Worm (Caenorhabditis elegans) whole organism, L2 larva: Measurements from ENCODE around the gene ugt-52.

Experiments
- C34F6.9 ChIP-seq: fragments of 150-350 bp; optimal IDR thresholded peaks from 2 replicates; lab custom pipeline; 2014; ENCODE audit warnings: missing biosample characterization, missing genetic modification characterization
- F13H6.1 ChIP-seq: sonication (generic microtip); optimal IDR thresholded peaks from 2 replicates; lab custom pipeline; 2016; ENCODE audit warnings: missing genetic modification characterization, missing compliant biosample characterization
- R02D3.7 ChIP-seq: fragments of 150-350 bp; optimal IDR thresholded peaks from 2 replicates; lab custom pipeline; 2014; ENCODE audit warnings: missing biosample characterization, missing genetic modification characterization
- ZK546.5 ChIP-seq: sonication (generic microtip); optimal IDR thresholded peaks from 2 replicates; lab custom pipeline; 2017; ENCODE audit warnings: missing biosample characterization, missing genetic modification characterization
- aly-2 ChIP-seq: fragments of 150-350 bp; optimal IDR thresholded peaks from 2 replicates; lab custom pipeline; 2014; ENCODE audit warnings: missing biosample characterization, missing genetic modification characterization
- ama-1 ChIP-seq: fragments of 150-350 bp; optimal IDR thresholded peaks from 2 replicates; lab custom pipeline; 2018; ENCODE audit warnings: inconsistent platforms
- blmp-1 ChIP-seq: sonication (generic microtip); optimal IDR thresholded peaks from 2 replicates; lab custom pipeline; 2017; ENCODE audit warnings: missing genetic modification characterization, mild to moderate bottlenecking, missing compliant biosample characterization, antibody characterized with exemption, moderate library complexity; ENCODE audit not compliant: insufficient read depth
- ceh-82 ChIP-seq: fragments of 150-350 bp; optimal IDR thresholded peaks from 2 replicates; lab custom pipeline; 2014; ENCODE audit warnings: missing biosample characterization, missing genetic modification characterization
- crh-2 ChIP-seq: sonication (generic microtip); optimal IDR thresholded peaks from 2 replicates; lab custom pipeline; 2017; ENCODE audit warnings: missing biosample characterization, missing genetic modification characterization
- dmd-4 ChIP-seq: sonication (generic microtip); optimal IDR thresholded peaks from 2 replicates; lab custom pipeline; 2017; ENCODE audit warnings: missing biosample characterization, missing genetic modification characterization
- elt-1 ChIP-seq: fragments of 150-350 bp; optimal IDR thresholded peaks from 2 replicates; lab custom pipeline; 2014; ENCODE audit warnings: missing biosample characterization, missing genetic modification characterization
- gmeb-1 ChIP-seq: fragments of 150-350 bp; optimal IDR thresholded peaks from 2 replicates; lab custom pipeline; 2014; ENCODE audit warnings: missing biosample characterization, missing genetic modification characterization
- lin-11 ChIP-seq: fragments of 150-350 bp; sonication (generic microtip); optimal IDR thresholded peaks from 2 replicates; lab custom pipeline; 2014; ENCODE audit warnings: missing biosample characterization, missing genetic modification characterization, inconsistent platforms, mixed read lengths
- lin-39 ChIP-seq: fragments of 150-350 bp; optimal IDR thresholded peaks from 2 replicates; lab custom pipeline; 2014; ENCODE audit warnings: missing biosample characterization, missing genetic modification reagents, missing genetic modification characterization
- lsy-2 ChIP-seq, 2 experiments: fragments of 150-350 bp in 1 of 2; sonication (generic microtip) in 1 of 2; optimal IDR thresholded peaks; 2 replicates each; lab custom pipeline; 2014 to 2017; ENCODE audit warnings: missing biosample characterization in 2 of 2, missing genetic modification characterization in 2 of 2
- mab-5 ChIP-seq: fragments of 150-350 bp; optimal IDR thresholded peaks from 2 replicates; lab custom pipeline; 2014; ENCODE audit warnings: missing biosample characterization, missing genetic modification characterization
- mbf-1 ChIP-seq: sonication (generic microtip); optimal IDR thresholded peaks from 2 replicates; lab custom pipeline; 2017; ENCODE audit warnings: missing biosample characterization, missing genetic modification characterization
- mdl-1 ChIP-seq, 2 experiments: fragments of 150-350 bp in 1 of 2; sonication (generic microtip) in 1 of 2; optimal IDR thresholded peaks; 2 replicates each; lab custom pipeline; 2017; ENCODE audit warnings: missing biosample characterization in 2 of 2, missing genetic modification characterization in 2 of 2
- nhr-10 ChIP-seq: sonication (generic microtip); optimal IDR thresholded peaks from 2 replicates; lab custom pipeline; 2017; ENCODE audit warnings: missing biosample characterization, missing genetic modification characterization
- nhr-11 ChIP-seq: fragments of 150-350 bp; optimal IDR thresholded peaks from 2 replicates; lab custom pipeline; 2014; ENCODE audit warnings: missing biosample characterization, missing genetic modification characterization
- nhr-12 ChIP-seq: fragments of 150-350 bp; optimal IDR thresholded peaks from 2 replicates; lab custom pipeline; 2014; ENCODE audit warnings: missing biosample characterization, missing genetic modification characterization
- nhr-23 ChIP-seq: fragments of 150-350 bp; optimal IDR thresholded peaks from 2 replicates; lab custom pipeline; 2014; ENCODE audit warnings: missing biosample characterization, missing genetic modification reagents, missing genetic modification characterization
- nhr-237 ChIP-seq: fragments of 150-350 bp; optimal IDR thresholded peaks from 2 replicates; lab custom pipeline; 2014; ENCODE audit warnings: missing biosample characterization, missing genetic modification characterization
- nhr-25 ChIP-seq: fragments of 150-350 bp; sonication (generic microtip); optimal IDR thresholded peaks from 3 replicates; lab custom pipeline; 2014; ENCODE audit warnings: missing biosample characterization, missing genetic modification characterization
- nhr-6 ChIP-seq: fragments of 150-350 bp; optimal IDR thresholded peaks from 2 replicates; lab custom pipeline; 2014; ENCODE audit warnings: missing biosample characterization, missing genetic modification characterization
- peb-1 ChIP-seq: fragments of 150-350 bp; optimal IDR thresholded peaks from 2 replicates; lab custom pipeline; 2014; ENCODE audit warnings: missing biosample characterization, missing genetic modification characterization
- skn-1 ChIP-seq: sonication (generic microtip); optimal IDR thresholded peaks from 2 replicates; lab custom pipeline; 2017; ENCODE audit warnings: missing biosample characterization, missing genetic modification characterization
- sma-3 ChIP-seq: sonication (generic microtip); optimal IDR thresholded peaks from 2 replicates; lab custom pipeline; 2016; ENCODE audit warnings: missing genetic modification reagents, missing genetic modification characterization, missing compliant biosample characterization
- sma-9 ChIP-seq, 2 experiments: fragments of 150-350 bp in 1 of 2; sonication (generic microtip) in 1 of 2; optimal IDR thresholded peaks; 2 replicates each; lab custom pipeline; 2014 to 2016; ENCODE audit warnings: missing genetic modification characterization in 2 of 2, mild to moderate bottlenecking in 1 of 2, missing biosample characterization in 1 of 2, missing compliant biosample characterization in 1 of 2, missing genetic modification reagents in 1 of 2, moderate library complexity in 1 of 2
- unc-39 ChIP-seq: fragments of 150-350 bp; optimal IDR thresholded peaks from 2 replicates; lab custom pipeline; 2014; ENCODE audit warnings: missing biosample characterization, missing genetic modification characterization
- unc-55 ChIP-seq: fragments of 150-350 bp; sonication (generic microtip); optimal IDR thresholded peaks from 3 replicates; lab custom pipeline; 2014; ENCODE audit warnings: missing biosample characterization, missing genetic modification reagents, missing genetic modification characterization
- ztf-1 ChIP-seq: fragments of 200-800 bp; sonication (Bioruptor generic); conservative IDR thresholded peaks from 2 replicates; pipeline ENCODE4 v1.3.6; 2022; ENCODE audit warnings: missing genetic modification characterization, missing compliant biosample characterization
- ztf-11 ChIP-seq: sonication (generic microtip); optimal IDR thresholded peaks from 2 replicates; lab custom pipeline; 2017; ENCODE audit warnings: missing biosample characterization, missing genetic modification characterization

Gene ugt-52

ce11 chrIV:778484-778883 lies at the start of gene ugt-52:
ugt-52 (plus strand) TSS chrIV:778784.
- TF ChIP-seq nhr-6 (tag; lab: Kevin White, UChicago) (no peak), R02D3.7 (tag; lab: Kevin White, UChicago) (no peak), elt-1 (tag; lab: Kevin White, UChicago) (no peak), skn-1 (tag; lab: Kevin White, UChicago) (no peak), C34F6.9 (tag; lab: Kevin White, UChicago) (no peak), unc-39 (tag; lab: Kevin White, UChicago) (no peak)

DNA sequence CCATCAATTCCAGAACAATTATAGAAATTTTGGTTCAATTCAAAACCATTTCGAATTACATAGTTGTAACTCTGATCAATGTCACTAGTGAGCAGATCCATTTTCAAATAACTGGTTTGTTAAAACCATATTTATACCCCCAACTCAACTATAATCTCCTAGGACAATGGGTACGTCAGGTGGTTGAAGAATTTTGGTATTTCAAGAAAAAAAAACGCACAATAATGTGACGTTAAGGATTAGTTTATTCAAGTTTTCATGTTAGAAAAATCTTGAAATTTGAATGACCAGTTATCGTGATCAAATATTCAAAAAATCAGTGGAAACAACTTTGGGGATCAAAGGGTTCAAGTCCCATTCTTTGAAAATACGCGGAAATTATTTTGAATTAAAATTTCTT lies 47.6 kb upstream of the ugt-52 start, which contains the start of gene srt-24:
srt-24 (minus strand) TSS at position 101 of the 400 bp plus-strand sequence.
- TF ChIP-seq ceh-82 (tag; lab: Kevin White, UChicago) (no peak), lsy-2 (tag; optimal IDR thresholded peaks at IDR 0.05; lab: Kevin White, UChicago) (no peak), mab-5 (no peak), aly-2 (tag; lab: Kevin White, UChicago) (no peak), lin-39 (tag; lab: Kevin White, UChicago) (no peak), nhr-6 (tag; lab: Kevin White, UChicago) (no peak), nhr-10 (tag; lab: Kevin White, UChicago) (no peak), F13H6.1 (tag; lab: Kevin White, UChicago) (no peak)
- TF ChIP-seq, all 48 proteins: peak for 0

DNA sequence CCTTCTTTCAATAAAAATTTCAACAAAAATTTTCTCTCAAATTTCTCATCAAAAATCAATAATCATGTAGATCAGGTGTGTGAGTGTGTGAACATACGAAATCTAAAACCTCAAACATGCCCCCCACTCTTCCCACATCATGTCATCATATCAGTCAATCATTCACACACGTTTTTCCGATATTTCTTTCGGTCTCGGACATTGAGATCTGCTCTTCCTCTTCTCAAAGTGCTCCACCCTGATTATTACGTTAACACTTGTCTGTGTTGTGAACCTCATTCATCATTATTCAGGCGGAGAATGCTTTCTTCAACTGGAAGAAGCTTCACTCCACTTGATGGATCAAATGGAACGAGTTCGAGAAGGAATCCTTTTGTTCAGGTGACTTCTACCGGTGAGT lies 42.1 kb upstream of the ugt-52 start, which contains the start of gene kvs-5:
kvs-5 (plus strand) TSS at position 301 of the 400 bp plus-strand sequence.
- no peak for TF ChIP-seq mdl-1 (tag; optimal IDR thresholded peaks at IDR 0.05; lab: Kevin White, UChicago)
- no peak for TF ChIP-seq nhr-12 (tag; lab: Kevin White, UChicago)
- TF ChIP-seq sma-9 (GFP tag; optimal IDR thresholded peaks at IDR 0.05; lab: Kevin White, UChicago) = no peak
- no peak for TF ChIP-seq sma-9 (tag; optimal IDR thresholded peaks at IDR 0.05; lab: Kevin White, UChicago)
- no peak for TF ChIP-seq dmd-4 (tag; lab: Kevin White, UChicago)
- no peak for TF ChIP-seq ztf-11 (tag; lab: Kevin White, UChicago)
- no peak for TF ChIP-seq mbf-1 (tag; lab: Kevin White, UChicago)
- no peak for TF ChIP-seq nhr-6 (tag; lab: Kevin White, UChicago)
- TF ChIP-seq aly-2 (tag; lab: Kevin White, UChicago) = no peak
- no peak for TF ChIP-seq ztf-1 (GFP tag; lab: Robert Waterston, UW)
- no peak for TF ChIP-seq skn-1 (tag; lab: Kevin White, UChicago)
- TF ChIP-seq ama-1 (lab: Kevin White, UChicago) = no peak
- TF ChIP-seq gmeb-1 (tag; lab: Kevin White, UChicago) = no peak
- TF ChIP-seq sma-3 (GFP tag; lab: Kevin White, UChicago) = no peak
- TF ChIP-seq nhr-25 (tag; lab: Kevin White, UChicago) = no peak

DNA sequence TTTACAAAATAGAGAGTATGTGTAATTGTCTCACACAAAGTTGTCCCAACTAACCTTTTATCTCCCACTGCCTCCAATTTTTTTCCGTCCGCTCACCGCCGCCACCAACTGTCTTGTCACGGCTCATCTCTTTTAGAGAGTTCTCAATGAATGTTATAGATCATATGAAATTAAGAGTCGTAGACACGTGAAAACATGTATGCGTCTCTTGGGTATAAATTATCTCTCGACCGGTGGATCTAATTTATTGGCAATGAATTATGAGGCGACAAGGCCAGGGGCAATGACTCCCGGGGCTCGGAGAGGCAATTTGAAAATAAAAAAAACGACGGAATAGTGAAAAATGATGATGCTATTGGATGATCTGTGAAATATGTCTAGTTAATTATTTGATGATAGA lies 37.9 kb upstream of the ugt-52 start:
- TF ChIP-seq nhr-10 (tag; lab: Kevin White, UChicago) = no peak
- TF ChIP-seq mab-5 = peak; percentile 93
- peak; percentile 56 for TF ChIP-seq F13H6.1 (tag; lab: Kevin White, UChicago)
- TF ChIP-seq mdl-1 (tag; optimal IDR thresholded peaks at IDR 0.05; lab: Kevin White, UChicago) = no peak
- TF ChIP-seq nhr-11 (tag; lab: Kevin White, UChicago) = no peak
- TF ChIP-seq sma-3 (GFP tag; lab: Kevin White, UChicago) = no peak
- no peak for TF ChIP-seq ama-1 (lab: Kevin White, UChicago)
- peak; percentile 13 for TF ChIP-seq sma-9 (GFP tag; optimal IDR thresholded peaks at IDR 0.05; lab: Kevin White, UChicago)
- TF ChIP-seq sma-9 (tag; optimal IDR thresholded peaks at IDR 0.05; lab: Kevin White, UChicago) = no peak
- TF ChIP-seq nhr-23 (tag; lab: Kevin White, UChicago) = no peak

ce11 chrIV:741831-742230 lies 36.8 kb upstream of the ugt-52 start:
- TF ChIP-seq crh-2 (tag; lab: Kevin White, UChicago) (no peak), R02D3.7 (tag; lab: Kevin White, UChicago) (no peak), sma-3 (GFP tag; lab: Kevin White, UChicago) (no peak), unc-55 (GFP tag; lab: Kevin White, UChicago) (no peak), nhr-237 (tag; lab: Kevin White, UChicago) (no peak), mdl-1 (tag; optimal IDR thresholded peaks at IDR 0.05; lab: Kevin White, UChicago) (no peak), ama-1 (lab: Kevin White, UChicago) (no peak), peb-1 (tag; lab: Kevin White, UChicago) (no peak), nhr-6 (tag; lab: Kevin White, UChicago) (no peak), mab-5 (no peak), lin-11 (tag; lab: Kevin White, UChicago) (no peak), sma-9 (GFP tag; optimal IDR thresholded peaks at IDR 0.05; lab: Kevin White, UChicago) (no peak), sma-9 (tag; optimal IDR thresholded peaks at IDR 0.05; lab: Kevin White, UChicago) (no peak), blmp-1 (tag; lab: Kevin White, UChicago) (no peak), ZK546.5 (no peak)
- TF ChIP-seq, all 48 proteins: peak for 0
